Fruit fly (Drosophila melanogaster) whole organism, larva: ENCODE measurements around the gene Or33a.

Source experiments
- noc ChIP-seq: fragments of 200-800 bp; sonication (Bioruptor generic); optimal IDR thresholded peaks from 3 replicates; lab custom pipeline; 2019; ENCODE audit warnings: missing biosample characterization, mild to moderate bottlenecking, missing genetic modification characterization, moderate library complexity

Gene Or33a

DNA sequence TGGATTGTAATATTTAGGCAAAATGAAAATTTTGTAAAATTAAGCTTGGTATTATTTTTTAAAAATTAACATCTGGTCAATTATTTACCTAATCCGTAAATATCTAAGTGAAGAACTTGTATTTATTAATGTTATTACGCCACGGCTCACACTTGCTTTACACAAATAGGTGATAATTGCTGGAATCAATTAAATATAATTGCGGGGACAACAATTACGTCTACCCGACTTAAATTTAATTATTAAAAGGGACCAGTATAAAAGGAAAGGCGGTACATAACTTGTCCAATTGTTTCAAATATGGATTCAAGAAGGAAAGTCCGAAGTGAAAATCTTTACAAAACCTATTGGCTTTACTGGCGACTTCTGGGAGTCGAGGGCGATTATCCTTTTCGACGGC is at the start of gene Or33a:
Or33a (plus strand) TSS at position 301 of the 400 bp plus-strand sequence.
- TF ChIP-seq noc (tag; lab: Kevin White, UChicago): no peak

DNA sequence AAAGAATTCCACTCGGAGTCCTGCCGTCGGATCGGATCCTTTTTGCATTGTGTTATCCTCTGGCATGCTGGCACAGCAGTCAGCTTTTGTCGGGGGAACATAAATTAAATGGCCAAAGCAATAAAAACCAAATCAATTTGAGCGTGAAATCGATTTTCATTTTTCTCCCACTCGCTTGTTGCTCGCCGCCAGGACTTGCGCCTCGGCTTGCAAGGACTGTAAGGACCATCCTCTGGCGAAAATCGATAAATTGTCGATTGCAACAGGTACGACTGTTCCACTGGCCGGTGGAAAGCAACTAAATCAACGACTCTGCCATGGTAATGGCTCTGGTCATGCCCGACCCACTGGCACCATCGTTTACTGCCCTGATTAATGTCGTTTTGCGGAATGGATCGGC is 41.0 kb upstream of the Or33a start:
- no peak for TF ChIP-seq noc (tag; lab: Kevin White, UChicago)

DNA sequence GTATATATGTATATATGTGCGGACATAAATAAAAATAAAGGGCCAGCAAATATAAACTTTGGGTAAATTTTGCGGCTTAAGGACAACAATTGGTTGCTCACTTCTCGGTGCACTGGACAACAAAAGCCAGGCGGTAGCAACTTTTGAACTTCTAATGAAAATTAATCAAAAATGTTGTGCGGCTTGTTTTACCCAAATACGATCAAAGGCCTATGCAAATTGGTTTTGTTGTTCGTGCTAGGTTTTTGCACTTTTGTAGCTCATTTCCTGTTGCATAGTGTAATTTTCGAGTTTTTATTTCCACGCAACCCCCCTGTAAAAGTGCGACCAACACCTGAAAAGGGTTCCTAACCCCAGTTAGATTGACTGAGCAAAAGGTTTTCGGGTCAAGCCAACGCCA is 31.8 kb upstream of the Or33a start:
- TF ChIP-seq noc (tag; lab: Kevin White, UChicago): no peak

DNA sequence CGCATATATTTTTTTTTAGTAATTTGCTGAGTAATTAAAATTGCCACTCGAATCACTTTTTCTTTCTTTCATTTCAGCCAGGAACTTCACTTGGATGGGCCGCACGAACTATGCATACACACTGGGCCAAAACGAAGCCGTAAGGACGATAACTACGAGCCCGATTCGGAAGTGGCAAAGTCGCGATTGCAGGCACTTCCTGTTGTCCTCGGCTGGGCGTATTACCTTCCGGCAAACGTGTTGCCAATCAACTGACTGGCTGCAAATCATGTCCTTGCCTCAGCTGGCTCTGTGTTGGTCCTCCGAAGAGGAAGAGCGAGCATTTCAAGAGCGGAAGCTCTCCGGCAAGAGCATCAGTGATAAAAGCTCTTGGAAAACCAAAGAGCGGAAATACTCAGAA is 31.0 kb upstream of the Or33a start:
- TF ChIP-seq noc (tag; lab: Kevin White, UChicago): no peak

DNA sequence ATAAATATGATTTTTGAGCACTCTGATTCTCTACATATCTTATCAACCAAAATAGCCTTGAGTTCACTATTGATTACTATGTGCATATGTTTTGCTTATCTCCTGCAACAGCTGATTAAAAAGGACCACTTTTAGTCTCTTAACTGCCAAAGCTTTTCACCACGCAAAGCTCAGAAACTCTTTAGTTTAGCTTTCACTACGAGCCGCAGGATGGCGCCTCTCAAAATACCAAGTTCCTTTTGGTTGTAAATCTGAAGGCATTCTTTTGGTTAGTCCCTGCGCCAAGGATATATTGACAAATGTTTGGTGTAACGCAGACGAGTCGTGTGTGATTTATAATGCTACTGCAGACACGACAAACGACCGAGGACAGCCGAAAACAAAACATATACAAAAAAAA is 30.1 kb upstream of the Or33a start:
- no peak for TF ChIP-seq noc (tag; lab: Kevin White, UChicago)

DNA sequence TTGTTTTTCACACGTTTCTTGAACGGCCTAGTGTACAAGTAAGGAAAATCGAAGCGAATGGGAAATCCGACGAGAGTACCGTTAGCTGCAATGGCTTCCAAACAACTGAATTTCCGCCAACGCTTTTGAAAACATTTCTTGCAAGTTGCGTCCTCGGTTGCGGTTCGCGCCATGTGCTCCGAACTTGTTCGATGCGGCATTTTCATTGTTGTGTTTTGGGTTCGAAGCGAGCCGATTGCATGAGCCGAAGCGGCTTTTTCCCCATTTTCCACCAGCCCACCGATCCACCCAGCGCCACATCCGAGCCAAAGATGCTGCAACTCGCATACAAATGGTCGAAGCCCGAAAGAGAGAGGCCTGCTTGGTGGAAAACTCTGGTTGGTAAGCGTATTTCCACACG is 5.8 kb upstream of the Or33a start, which contains the start of gene Pde1c:
Pde1c (minus strand) TSS at position 109 of the 400 bp plus-strand sequence.
- no peak for TF ChIP-seq noc (tag; lab: Kevin White, UChicago)

DNA sequence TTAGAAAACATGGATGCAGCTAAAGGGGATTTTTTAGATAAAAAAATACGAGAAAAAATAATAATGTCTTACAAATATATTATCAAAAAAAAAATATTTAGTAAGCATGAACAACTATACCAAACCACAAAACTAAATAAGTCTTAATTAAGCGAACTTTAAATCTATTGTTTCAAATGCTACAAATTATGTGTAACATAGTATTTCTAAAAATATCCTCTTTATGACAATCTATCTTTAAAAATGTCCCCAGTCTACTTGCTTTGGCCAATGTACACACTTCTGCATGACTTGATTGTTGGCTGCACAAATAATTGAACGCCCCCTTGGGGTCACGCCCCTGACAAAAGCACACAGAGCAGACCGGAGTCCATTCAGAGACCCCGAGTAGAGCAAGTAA is 2.7 kb upstream of the Or33a start:
- TF ChIP-seq noc (tag; lab: Kevin White, UChicago): no peak

DNA sequence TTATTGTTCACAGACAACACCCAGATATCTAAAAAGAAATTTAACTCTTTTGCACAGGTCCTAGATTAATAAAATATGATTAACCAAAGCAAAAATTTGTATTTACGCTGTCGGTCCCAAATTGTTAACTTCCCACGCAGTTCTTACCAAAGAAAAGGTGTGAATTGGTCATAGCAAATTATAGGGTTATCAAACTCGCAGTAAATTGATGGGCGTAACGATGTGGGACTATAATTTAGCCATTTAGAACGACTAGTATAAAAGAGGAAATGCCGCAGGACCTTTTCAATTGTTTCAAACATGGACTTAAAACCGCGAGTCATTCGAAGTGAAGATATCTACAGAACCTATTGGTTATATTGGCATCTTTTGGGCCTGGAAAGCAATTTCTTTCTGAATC is 1.6 kb downstream of the Or33a start, which contains the start of gene Or33b:
Or33b (plus strand) TSS at position 301 of the 400 bp plus-strand sequence.
- TF ChIP-seq noc (tag; lab: Kevin White, UChicago): no peak

DNA sequence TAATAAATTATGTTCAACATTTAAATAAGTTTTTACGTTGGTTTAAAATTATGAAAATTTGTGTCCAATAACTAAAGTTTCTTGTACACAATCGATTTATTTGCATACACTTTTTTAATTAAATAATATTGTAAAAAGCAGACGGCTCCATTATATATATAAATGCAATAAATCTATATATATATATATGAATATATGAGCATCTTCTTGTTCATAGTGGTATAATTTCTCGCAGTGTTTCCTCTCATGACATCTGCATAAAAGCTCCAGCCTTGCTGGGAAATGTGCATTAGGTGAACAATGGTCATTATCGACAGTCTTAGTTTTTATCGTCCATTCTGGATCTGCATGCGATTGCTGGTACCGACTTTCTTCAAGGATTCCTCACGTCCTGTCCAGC is 3.4 kb downstream of the Or33a start, which contains the start of gene Or33c:
Or33c (plus strand) TSS at position 301 of the 400 bp plus-strand sequence.
- TF ChIP-seq noc (tag; lab: Kevin White, UChicago): no peak

DNA sequence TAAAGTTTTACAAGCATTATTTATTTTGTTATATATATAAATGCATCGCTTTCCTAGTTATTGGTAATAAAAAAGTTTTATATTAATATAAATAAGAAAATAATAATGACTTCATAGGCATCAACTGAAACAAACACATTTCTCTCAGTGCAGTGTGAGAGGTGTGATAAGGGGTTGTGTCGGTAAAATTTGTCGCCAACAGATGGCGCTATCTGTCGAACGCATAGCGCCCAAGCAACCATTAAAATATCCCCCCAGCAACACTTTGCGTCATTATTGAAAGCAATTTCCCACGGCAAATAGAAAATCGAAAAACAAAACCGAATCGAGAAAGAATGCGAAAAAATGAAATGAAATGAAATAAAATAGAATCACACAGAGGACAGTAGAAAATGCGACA is 6.3 kb downstream of the Or33a start:
- no peak for TF ChIP-seq noc (tag; lab: Kevin White, UChicago)

DNA sequence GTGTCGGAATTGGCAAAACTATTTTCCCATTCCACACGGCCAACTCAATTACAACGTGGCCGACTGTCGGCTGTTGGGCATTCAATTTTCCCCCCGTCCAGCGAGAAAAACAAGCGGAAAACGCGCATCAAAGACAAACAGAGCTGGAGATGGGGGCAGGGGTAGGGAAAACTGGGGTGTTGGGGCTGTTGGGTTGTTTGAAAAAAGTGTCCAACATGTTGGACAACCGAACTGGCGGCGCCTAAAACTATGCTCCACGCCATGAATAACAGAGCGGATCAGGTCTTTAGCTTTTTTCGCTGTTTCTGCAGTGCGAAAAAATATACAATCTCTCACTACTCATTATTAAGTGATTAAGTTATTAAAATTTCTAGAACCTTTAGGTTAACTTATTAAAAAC is 8.0 kb downstream of the Or33a start:
- no peak for TF ChIP-seq noc (tag; lab: Kevin White, UChicago)

DNA sequence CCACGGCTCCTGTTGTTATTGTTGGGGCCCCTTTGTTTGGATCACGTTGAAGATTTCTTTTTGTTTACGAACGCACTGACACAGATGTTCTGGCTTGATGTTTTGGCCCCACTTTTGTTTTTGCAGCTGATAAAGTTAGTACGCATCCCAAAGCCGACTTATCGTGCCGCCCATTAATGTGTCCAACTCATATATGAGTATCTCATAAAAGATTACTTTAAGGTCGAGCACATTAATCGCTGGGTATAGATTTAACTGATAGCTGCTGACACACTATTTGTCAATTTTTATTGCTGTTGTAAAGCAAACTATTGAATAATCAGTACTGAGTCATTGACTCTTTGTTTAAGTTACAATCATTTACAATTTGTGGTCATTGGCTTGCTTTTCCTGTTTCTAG is 8.5 kb downstream of the Or33a start:
- no peak for TF ChIP-seq noc (tag; lab: Kevin White, UChicago)

DNA sequence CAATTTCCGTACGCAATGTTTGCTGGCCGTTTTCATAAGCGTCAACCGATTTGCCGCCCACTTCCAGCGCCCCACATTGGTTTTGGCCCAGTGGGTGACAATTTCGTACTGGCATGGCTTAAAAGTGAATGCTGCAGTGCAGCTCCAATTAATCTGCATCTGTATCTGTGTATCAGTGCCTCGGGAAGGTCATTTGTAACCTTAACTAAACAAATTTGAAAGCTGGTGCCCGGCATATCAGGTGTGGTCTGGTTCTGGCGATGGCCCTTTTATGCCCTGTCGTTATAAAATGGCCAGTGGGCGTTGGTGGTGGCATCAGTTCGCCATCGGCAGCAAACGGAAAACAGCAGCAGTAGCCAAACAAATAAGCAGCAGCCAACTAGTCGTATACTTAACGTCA is 9.5 kb downstream of the Or33a start, which contains the start of gene Crys:
Crys (plus strand) TSS at position 301 of the 400 bp plus-strand sequence.
- no peak for TF ChIP-seq noc (tag; lab: Kevin White, UChicago)

DNA sequence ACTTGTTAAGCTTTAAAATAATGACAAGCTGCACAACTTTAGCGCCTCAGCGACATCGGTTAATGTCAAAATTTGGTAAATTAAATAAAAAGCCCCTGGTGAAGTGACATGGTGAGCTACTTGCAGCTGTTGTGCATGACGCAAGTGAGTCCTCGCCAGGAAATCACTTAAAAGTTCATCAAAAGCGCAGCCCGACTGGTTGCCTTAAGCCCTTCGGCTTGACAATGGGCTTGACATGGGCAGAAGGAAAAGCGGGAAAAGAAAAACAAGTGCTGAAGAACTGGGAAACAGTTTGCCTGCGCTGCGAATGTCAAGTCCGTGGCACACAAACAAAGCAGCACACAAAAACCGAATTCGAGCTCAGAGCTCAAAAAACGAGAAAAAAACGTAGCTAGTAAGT is 13.3 kb downstream of the Or33a start, which contains the start of gene CG16964:
CG16964 (plus strand) TSS at position 301 of the 400 bp plus-strand sequence.
- no peak for TF ChIP-seq noc (tag; lab: Kevin White, UChicago)

DNA sequence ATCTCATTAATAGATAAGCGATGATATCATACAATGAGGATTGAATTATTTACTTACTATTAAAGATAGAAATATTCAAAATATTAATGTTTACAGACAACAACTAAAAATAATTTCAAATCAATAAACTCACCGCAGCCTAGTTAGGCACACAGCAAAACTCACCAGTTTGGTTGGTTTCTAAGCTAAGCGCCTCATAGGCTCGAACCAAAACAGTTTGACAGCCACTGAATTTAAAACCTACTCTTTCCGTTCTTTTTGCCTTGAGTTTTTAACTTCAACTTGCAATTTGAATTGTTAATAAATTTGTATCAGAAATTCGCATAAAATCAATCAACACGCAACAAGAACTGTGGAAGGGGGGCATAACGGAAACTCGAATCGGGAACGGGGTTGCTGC is 14.2 kb downstream of the Or33a start:
- TF ChIP-seq noc (tag; lab: Kevin White, UChicago): no peak

DNA sequence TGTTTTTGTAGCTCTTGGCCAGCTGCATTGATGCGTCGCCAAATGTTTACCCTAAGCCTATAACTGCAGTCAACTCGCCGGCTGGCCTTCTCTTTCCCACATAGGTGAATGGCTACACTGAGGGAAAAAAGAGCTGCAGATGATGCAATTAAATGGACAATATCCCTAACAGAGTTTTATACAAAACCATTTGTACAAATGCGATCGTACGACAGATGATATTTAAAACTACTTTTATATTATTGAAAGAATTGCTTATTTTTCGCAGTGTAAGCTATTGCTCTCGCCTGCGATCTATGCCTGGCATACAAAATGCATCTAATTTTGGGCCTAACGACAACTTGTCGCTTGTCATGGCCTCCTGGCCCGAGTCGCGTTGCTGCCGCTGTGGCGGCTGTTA is 15.6 kb downstream of the Or33a start:
- no peak for TF ChIP-seq noc (tag; lab: Kevin White, UChicago)

DNA sequence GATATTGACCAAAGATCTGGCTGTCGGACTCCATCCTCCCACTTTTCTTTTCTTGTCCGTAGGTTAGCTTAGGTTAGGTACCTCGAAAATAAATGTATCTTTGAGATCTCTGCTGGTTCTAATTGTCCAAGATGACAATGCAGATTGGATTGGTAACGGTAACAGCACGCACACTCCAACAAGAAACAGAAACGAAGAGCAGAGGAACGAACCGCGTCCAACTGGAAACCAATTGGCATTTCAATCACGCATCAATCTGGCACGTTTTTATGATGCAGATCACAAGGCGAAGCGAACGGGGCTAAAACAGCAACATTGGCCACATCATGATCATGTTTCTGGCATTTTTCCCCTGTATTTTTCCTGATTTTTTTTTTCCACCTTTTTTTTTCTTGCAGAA is 21.5 kb downstream of the Or33a start:
- TF ChIP-seq noc (tag; lab: Kevin White, UChicago): no peak

DNA sequence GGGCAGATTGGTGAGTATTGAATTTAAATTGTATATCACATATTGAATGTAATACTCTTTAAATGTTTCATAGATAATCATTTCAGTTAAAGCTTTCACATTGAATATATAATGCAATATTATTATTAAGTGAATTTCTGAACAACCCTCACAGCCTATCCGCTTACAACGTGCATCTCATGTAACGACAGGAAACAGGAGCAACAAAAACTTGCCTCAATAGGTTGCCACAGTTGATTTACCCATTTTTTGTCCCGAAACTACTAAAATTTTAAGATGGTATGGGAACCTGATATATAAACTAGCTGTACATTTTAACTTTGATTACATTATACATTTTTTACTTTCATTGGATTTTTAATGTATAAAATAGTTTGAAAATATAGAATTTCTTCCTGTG is 24.4 kb downstream of the Or33a start:
- no peak for TF ChIP-seq noc (tag; lab: Kevin White, UChicago)
